Worm (Caenorhabditis elegans) whole organism, mixed stage, embryonic: ENCODE results near the gene elk-2.
"Not testable (repeated sequence)": the region's sequence is repeated elsewhere in the genome, so short reads cannot be mapped to it uniquely, and the experiment has no call there.

Experiments
- M03D4.4 ChIP-seq: sonication (generic microtip); optimal IDR thresholded peaks from 2 replicates; lab custom pipeline; 2017; ENCODE audit warnings: mild to moderate bottlenecking, missing genetic modification characterization, missing compliant biosample characterization
- bed-3 ChIP-seq: fragments of 200-800 bp; sonication (Bioruptor generic); optimal IDR thresholded peaks from 3 replicates; lab custom pipeline; 2018; ENCODE audit warnings: mild to moderate bottlenecking, missing genetic modification characterization, moderate library complexity, missing compliant biosample characterization
- ceh-39 ChIP-seq: fragments of 150-350 bp; optimal IDR thresholded peaks from 2 replicates; lab custom pipeline; 2014; ENCODE audit warnings: missing biosample characterization, missing genetic modification characterization
- ceh-43 ChIP-seq: fragments of 200-800 bp; sonication (Bioruptor generic); optimal IDR thresholded peaks from 2 replicates; lab custom pipeline; 2018; ENCODE audit warnings: mild to moderate bottlenecking, missing genetic modification characterization, moderate library complexity, missing compliant biosample characterization
- ceh-83 ChIP-seq: fragments of 200-800 bp; sonication (Bioruptor generic); optimal IDR thresholded peaks from 2 replicates; lab custom pipeline; 2018; ENCODE audit warnings: mild to moderate bottlenecking, missing genetic modification characterization, missing compliant biosample characterization
- ces-1 ChIP-seq: fragments of 150-350 bp; optimal IDR thresholded peaks from 2 replicates; lab custom pipeline; 2014; ENCODE audit warnings: missing biosample characterization, missing genetic modification reagents, missing genetic modification characterization
- cnd-1 ChIP-seq: fragments of 200-800 bp; sonication (Bioruptor generic); optimal IDR thresholded peaks from 2 replicates; lab custom pipeline; 2018; ENCODE audit warnings: mild to moderate bottlenecking, missing genetic modification characterization, missing compliant biosample characterization
- elt-1 ChIP-seq: sonication (generic microtip); optimal IDR thresholded peaks from 2 replicates; lab custom pipeline; 2017; ENCODE audit warnings: missing genetic modification characterization, mild to moderate bottlenecking, missing compliant biosample characterization, antibody characterized with exemption, moderate library complexity, borderline replicate concordance; ENCODE audit not compliant: insufficient read depth
- flh-1 ChIP-seq: fragments of 200-800 bp; sonication (Bioruptor generic); optimal IDR thresholded peaks from 2 replicates; lab custom pipeline; 2018; ENCODE audit warnings: mild to moderate bottlenecking, missing genetic modification characterization, moderate library complexity, missing compliant biosample characterization
- hlh-1 ChIP-seq: fragments of 150-350 bp; optimal IDR thresholded peaks from 2 replicates; lab custom pipeline; 2014; ENCODE audit warnings: missing biosample characterization, missing genetic modification reagents, missing genetic modification characterization
- lin-13 ChIP-seq: fragments of 150-350 bp; optimal IDR thresholded peaks from 2 replicates; lab custom pipeline; 2014; ENCODE audit warnings: missing biosample characterization, missing genetic modification characterization
- lin-32 ChIP-seq: fragments of 200-800 bp; sonication (Bioruptor generic); optimal IDR thresholded peaks from 2 replicates; lab custom pipeline; 2018; ENCODE audit warnings: mild to moderate bottlenecking, missing genetic modification characterization, missing compliant biosample characterization
- mab-5 ChIP-seq: fragments of 150-350 bp; optimal IDR thresholded peaks from 2 replicates; lab custom pipeline; 2014; ENCODE audit warnings: missing biosample characterization, missing genetic modification characterization
- mep-1 ChIP-seq: fragments of 150-350 bp; optimal IDR thresholded peaks from 2 replicates; lab custom pipeline; 2017; ENCODE audit warnings: missing biosample characterization, missing genetic modification reagents, missing genetic modification characterization, inconsistent platforms
- mls-2 ChIP-seq: sonication (generic microtip); optimal IDR thresholded peaks from 2 replicates; lab custom pipeline; 2016; ENCODE audit warnings: mild to moderate bottlenecking, missing genetic modification characterization, moderate library complexity, missing compliant biosample characterization
- nhr-12 ChIP-seq: fragments of 150-350 bp; optimal IDR thresholded peaks from 2 replicates; lab custom pipeline; 2014; ENCODE audit warnings: missing biosample characterization, missing genetic modification characterization
- nhr-2 ChIP-seq: fragments of 150-350 bp; optimal IDR thresholded peaks from 2 replicates; lab custom pipeline; 2014; ENCODE audit warnings: missing biosample characterization, missing genetic modification characterization
- nhr-28 ChIP-seq: fragments of 150-350 bp; optimal IDR thresholded peaks from 2 replicates; lab custom pipeline; 2014; ENCODE audit warnings: missing biosample characterization, missing genetic modification characterization
- sem-2 ChIP-seq: fragments of 200-800 bp; sonication (Bioruptor generic); optimal IDR thresholded peaks from 2 replicates; lab custom pipeline; 2018; ENCODE audit warnings: mild to moderate bottlenecking, missing genetic modification characterization, missing compliant biosample characterization
- snpc-4 ChIP-seq: fragments of 150-350 bp; optimal IDR thresholded peaks from 2 replicates; lab custom pipeline; 2014; ENCODE audit warnings: missing biosample characterization, missing genetic modification characterization
- sptf-1 ChIP-seq: sonication (generic microtip); optimal IDR thresholded peaks from 2 replicates; lab custom pipeline; 2017; ENCODE audit warnings: mild to moderate bottlenecking, missing genetic modification characterization, moderate library complexity, missing compliant biosample characterization
- unc-120 ChIP-seq: sonication (generic microtip); optimal IDR thresholded peaks from 2 replicates; lab custom pipeline; 2017; ENCODE audit warnings: missing genetic modification characterization, missing compliant biosample characterization; ENCODE audit not compliant: poor library complexity, severe bottlenecking
- unc-62 ChIP-seq: fragments of 150-350 bp; optimal IDR thresholded peaks from 2 replicates; lab custom pipeline; 2014; ENCODE audit warnings: missing biosample characterization, missing genetic modification reagents, missing genetic modification characterization
- zip-8 ChIP-seq: fragments of 150-350 bp; optimal IDR thresholded peaks from 2 replicates; lab custom pipeline; 2014; ENCODE audit warnings: missing biosample characterization, missing genetic modification characterization
- ztf-11 ChIP-seq: fragments of 150-350 bp; optimal IDR thresholded peaks from 2 replicates; lab custom pipeline; 2014; ENCODE audit warnings: missing biosample characterization, missing genetic modification characterization

Gene elk-2

DNA sequence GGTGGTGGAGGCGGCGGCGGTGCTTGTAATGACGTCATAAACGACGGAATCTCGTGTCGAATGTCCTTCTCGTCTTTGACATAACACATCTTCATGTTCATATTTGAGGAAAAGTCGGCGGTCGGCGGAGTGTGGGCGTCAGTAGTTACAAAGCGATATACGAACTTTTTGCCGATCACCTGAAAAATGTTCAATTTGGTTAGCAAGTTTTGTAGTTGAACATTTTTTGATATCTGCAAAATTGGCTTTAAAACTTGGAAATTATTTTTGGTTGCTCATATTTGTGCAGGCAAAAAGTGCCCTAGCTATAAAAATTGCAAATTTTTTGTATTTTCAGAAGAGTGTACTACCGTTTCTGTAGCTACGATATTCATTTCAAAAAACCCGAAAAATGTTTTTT, at the start of gene elk-2:
elk-2 (minus strand) TSS at position 101 of the 400 bp plus-strand sequence.
- not testable (repeated sequence) for TF ChIP-seq elt-1; sem-2 (GFP tag; lab: Kevin White, UChicago); mls-2 (tag; lab: Kevin White, UChicago)

DNA sequence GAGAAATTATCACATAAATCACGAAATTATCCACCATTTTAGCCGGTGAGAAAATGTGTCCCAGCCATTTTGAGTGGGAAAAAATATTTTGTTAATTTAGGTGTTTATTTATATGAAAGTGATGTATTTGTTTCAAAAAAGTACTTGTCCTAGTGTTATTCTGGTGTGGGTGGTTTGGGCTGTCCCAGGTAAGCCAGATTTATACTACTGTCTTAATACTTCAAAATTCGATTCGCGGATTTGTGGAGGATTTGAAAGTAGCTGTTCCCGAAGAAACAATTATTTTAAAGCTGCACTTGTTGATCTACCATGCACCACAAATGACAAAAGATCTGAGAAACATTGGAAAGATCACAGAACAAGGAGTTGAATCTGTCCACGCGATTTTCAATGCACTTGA, 39.0 kb upstream of the elk-2 start, which contains the start of gene Y73B3A.11:
Y73B3A.11 (plus strand) TSS at position 301 of the 400 bp plus-strand sequence.
- TF ChIP-seq lin-32 (GFP tag; lab: Kevin White, UChicago) = no peak
- TF ChIP-seq ceh-83 = no peak
- no peak for TF ChIP-seq zip-8 (tag; lab: Kevin White, UChicago)
- no peak for TF ChIP-seq unc-62 (GFP tag; lab: Kevin White, UChicago)
- no peak for TF ChIP-seq unc-120 (tag; lab: Kevin White, UChicago)
- TF ChIP-seq hlh-1 (tag; lab: Kevin White, UChicago) = no peak
- TF ChIP-seq lin-13 = no peak
- no peak for TF ChIP-seq nhr-28
- no peak for TF ChIP-seq mab-5
- no peak for TF ChIP-seq sem-2 (GFP tag; lab: Kevin White, UChicago)
- no peak for TF ChIP-seq nhr-12 (tag; lab: Kevin White, UChicago)

ce11 chrX:146832-147231, 38.0 kb upstream of the elk-2 start:
- TF ChIP-seq ces-1 (peak; percentile 31), lin-13 (no peak), nhr-2 (no peak), M03D4.4 (tag; lab: Kevin White, UChicago) (no peak), flh-1 (GFP tag; lab: Kevin White, UChicago) (no peak)

- TF ChIP-seq ztf-11 (tag; lab: Kevin White, UChicago) = no peak
- no peak for TF ChIP-seq lin-32 (GFP tag; lab: Kevin White, UChicago)
- no peak for TF ChIP-seq nhr-2
- no peak for TF ChIP-seq nhr-12 (tag; lab: Kevin White, UChicago)
- no peak for TF ChIP-seq sem-2 (GFP tag; lab: Kevin White, UChicago)
- no peak for TF ChIP-seq flh-1 (GFP tag; lab: Kevin White, UChicago)
- TF ChIP-seq bed-3 (GFP tag; lab: Kevin White, UChicago) = no peak
- no peak for TF ChIP-seq M03D4.4 (tag; lab: Kevin White, UChicago)
- no peak for TF ChIP-seq ceh-43 (GFP tag; lab: Kevin White, UChicago)
Observed at ce11 chrX:141149-141548, 32.3 kb upstream of the elk-2 start, which contains the start of gene Y73B3A.8. Gene Y73B3A.8 (minus strand): TSS chrX:141249.

- TF ChIP-seq unc-120 (tag; lab: Kevin White, UChicago); elt-1; ceh-39 (tag; lab: Kevin White, UChicago): not testable (repeated sequence)
Observed at ce11 chrX:119363-119762, 10.5 kb upstream of the elk-2 start, which contains the start of gene fbxa-16. Gene fbxa-16 (plus strand): TSS chrX:119663.

DNA sequence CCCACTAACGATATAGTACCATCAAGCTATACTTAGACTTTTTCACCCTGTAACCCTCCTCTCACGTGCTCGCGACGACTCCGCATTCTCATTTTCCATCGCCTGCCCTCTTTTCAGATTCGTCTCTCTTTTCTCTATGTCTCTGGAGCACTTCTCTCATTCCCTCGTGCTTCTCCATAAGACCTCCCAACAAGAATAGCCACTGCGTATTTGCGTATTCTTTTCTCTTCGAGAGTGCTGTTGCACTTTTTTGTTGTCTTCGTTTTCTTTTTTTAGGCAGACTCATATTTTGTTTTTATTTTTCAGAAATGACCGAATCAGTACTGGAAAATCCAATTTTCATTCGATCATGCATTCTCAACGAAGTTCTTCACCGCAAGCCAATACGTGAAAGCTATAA, 8.3 kb upstream of the elk-2 start, which contains the start of gene fbxa-222:
fbxa-222 (plus strand) TSS at position 301 of the 400 bp plus-strand sequence.
- TF ChIP-seq ceh-83 (no peak), sem-2 (GFP tag; lab: Kevin White, UChicago) (no peak), snpc-4 (tag; lab: Kevin White, UChicago) (no peak), sptf-1 (tag; lab: Kevin White, UChicago) (no peak), M03D4.4 (tag; lab: Kevin White, UChicago) (no peak), mep-1 (tag; lab: Kevin White, UChicago) (no peak), cnd-1 (tag; lab: Kevin White, UChicago) (no peak)

DNA sequence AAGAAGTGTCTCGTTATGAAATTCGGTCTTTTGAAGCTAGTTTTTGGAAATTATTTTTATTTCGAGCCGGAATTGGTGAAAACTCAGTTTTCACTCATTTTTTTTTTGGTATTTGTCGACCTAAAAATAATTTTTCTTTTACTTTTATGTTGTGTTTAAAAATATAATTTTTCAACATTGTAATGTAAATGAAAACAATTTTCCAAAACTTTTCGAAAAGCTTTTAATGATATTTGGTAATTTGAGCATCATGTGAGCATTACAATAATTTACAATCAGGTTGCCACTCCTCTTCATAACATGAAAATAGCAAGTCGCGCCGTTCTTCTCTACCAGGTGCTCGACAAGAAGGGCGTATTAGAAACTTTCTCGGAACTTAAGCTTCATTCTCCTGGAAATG, 5.6 kb upstream of the elk-2 start, which contains the start of gene fbxa-221:
fbxa-221 (plus strand) TSS at position 301 of the 400 bp plus-strand sequence.
- TF ChIP-seq nhr-12 (tag; lab: Kevin White, UChicago); zip-8 (tag; lab: Kevin White, UChicago); nhr-2: not testable (repeated sequence)
- TF ChIP-seq, all 35 proteins: peak for 0; not testable (repeated sequence) for 35
